Worm (Caenorhabditis elegans): ENCODE measurements around the gene ketn-1.

- no peak for TF ChIP-seq lin-39 (tag; optimal IDR thresholded peaks at IDR 0.05)
- no peak for TF ChIP-seq lsy-2 (tag; optimal IDR thresholded peaks at IDR 0.05)
- TF ChIP-seq sma-9 (GFP tag; optimal IDR thresholded peaks at IDR 0.05), result no peak
- no peak for TF ChIP-seq sma-9 (tag; optimal IDR thresholded peaks at IDR 0.05)
- TF ChIP-seq dmd-4 (tag; optimal IDR thresholded peaks at IDR 0.05), result no peak
- no peak for TF ChIP-seq mab-5 (tag; optimal IDR thresholded peaks at IDR 0.05)
- TF ChIP-seq ZK546.5 (tag; optimal IDR thresholded peaks at IDR 0.05), result no peak
- no peak for TF ChIP-seq ama-1 (optimal IDR thresholded peaks at IDR 0.05)
- TF ChIP-seq ztf-4 (tag; optimal IDR thresholded peaks at IDR 0.05), result no peak
- no peak for TF ChIP-seq skn-1 (tag; optimal IDR thresholded peaks at IDR 0.05)
- no peak for TF ChIP-seq elt-1 (tag; optimal IDR thresholded peaks at IDR 0.05)
- TF ChIP-seq blmp-1 (tag; optimal IDR thresholded peaks at IDR 0.05; ENCODE audit: insufficient read depth), result no peak
- TF ChIP-seq nhr-237 (tag; optimal IDR thresholded peaks at IDR 0.05), result no peak
- no peak for TF ChIP-seq unc-62 (GFP tag; optimal IDR thresholded peaks at IDR 0.05)
- TF ChIP-seq ceh-16 (tag; optimal IDR thresholded peaks at IDR 0.05), result no peak
These were observed 67.4 kb downstream of the ketn-1 start, which contains the start of gene srg-61 for ce11 chrV:2740228-2740627.

All from whole organism, L2 larva.